Worm (Caenorhabditis elegans) whole organism, mixed stage, embryonic: ENCODE data around the gene Y37D8A.25.
A peak's percentile ranks its signal among the peaks of the same experiment; 100 is the strongest.

Experiments used
- M03D4.4 ChIP-seq: sonication (generic microtip); optimal IDR thresholded peaks from 2 replicates; lab custom pipeline; 2017; ENCODE audit warnings: mild to moderate bottlenecking, missing genetic modification characterization, missing compliant biosample characterization
- bed-3 ChIP-seq: fragments of 200-800 bp; sonication (Bioruptor generic); optimal IDR thresholded peaks from 3 replicates; lab custom pipeline; 2018; ENCODE audit warnings: mild to moderate bottlenecking, missing genetic modification characterization, moderate library complexity, missing compliant biosample characterization
- blmp-1 ChIP-seq: fragments of 150-350 bp; optimal IDR thresholded peaks from 2 replicates; lab custom pipeline; 2014; ENCODE audit warnings: missing biosample characterization, missing genetic modification characterization
- ceh-39 ChIP-seq: fragments of 150-350 bp; optimal IDR thresholded peaks from 2 replicates; lab custom pipeline; 2014; ENCODE audit warnings: missing biosample characterization, missing genetic modification characterization
- ceh-43 ChIP-seq: fragments of 200-800 bp; sonication (Bioruptor generic); optimal IDR thresholded peaks from 2 replicates; lab custom pipeline; 2018; ENCODE audit warnings: mild to moderate bottlenecking, missing genetic modification characterization, moderate library complexity, missing compliant biosample characterization
- ceh-83 ChIP-seq: fragments of 200-800 bp; sonication (Bioruptor generic); optimal IDR thresholded peaks from 2 replicates; lab custom pipeline; 2018; ENCODE audit warnings: mild to moderate bottlenecking, missing genetic modification characterization, missing compliant biosample characterization
- ces-1 ChIP-seq: fragments of 150-350 bp; optimal IDR thresholded peaks from 2 replicates; lab custom pipeline; 2014; ENCODE audit warnings: missing biosample characterization, missing genetic modification reagents, missing genetic modification characterization
- cnd-1 ChIP-seq: fragments of 200-800 bp; sonication (Bioruptor generic); optimal IDR thresholded peaks from 2 replicates; lab custom pipeline; 2018; ENCODE audit warnings: mild to moderate bottlenecking, missing genetic modification characterization, missing compliant biosample characterization
- drap-1 ChIP-seq: fragments of 200-800 bp; sonication (Bioruptor generic); optimal IDR thresholded peaks from 3 replicates; lab custom pipeline; 2018; ENCODE audit warnings: mild to moderate bottlenecking, missing genetic modification characterization, missing compliant biosample characterization
- elt-1 ChIP-seq: sonication (generic microtip); optimal IDR thresholded peaks from 2 replicates; lab custom pipeline; 2017; ENCODE audit warnings: missing genetic modification characterization, mild to moderate bottlenecking, missing compliant biosample characterization, antibody characterized with exemption, moderate library complexity, borderline replicate concordance; ENCODE audit not compliant: insufficient read depth
- flh-1 ChIP-seq: fragments of 200-800 bp; sonication (Bioruptor generic); optimal IDR thresholded peaks from 2 replicates; lab custom pipeline; 2018; ENCODE audit warnings: mild to moderate bottlenecking, missing genetic modification characterization, moderate library complexity, missing compliant biosample characterization
- ham-2 ChIP-seq: fragments of 200-800 bp; sonication (Bioruptor generic); optimal IDR thresholded peaks from 2 replicates; lab custom pipeline; 2018; ENCODE audit warnings: mild to moderate bottlenecking, missing genetic modification characterization, missing compliant biosample characterization
- lin-13 ChIP-seq: fragments of 150-350 bp; optimal IDR thresholded peaks from 2 replicates; lab custom pipeline; 2014; ENCODE audit warnings: missing biosample characterization, missing genetic modification characterization
- mab-5 ChIP-seq: fragments of 150-350 bp; optimal IDR thresholded peaks from 2 replicates; lab custom pipeline; 2014; ENCODE audit warnings: missing biosample characterization, missing genetic modification characterization
- mep-1 ChIP-seq: fragments of 150-350 bp; optimal IDR thresholded peaks from 2 replicates; lab custom pipeline; 2017; ENCODE audit warnings: missing biosample characterization, missing genetic modification reagents, missing genetic modification characterization, inconsistent platforms
- mls-2 ChIP-seq: sonication (generic microtip); optimal IDR thresholded peaks from 2 replicates; lab custom pipeline; 2016; ENCODE audit warnings: mild to moderate bottlenecking, missing genetic modification characterization, moderate library complexity, missing compliant biosample characterization
- nhr-12 ChIP-seq: fragments of 150-350 bp; optimal IDR thresholded peaks from 2 replicates; lab custom pipeline; 2014; ENCODE audit warnings: missing biosample characterization, missing genetic modification characterization
- nhr-2 ChIP-seq: fragments of 150-350 bp; optimal IDR thresholded peaks from 2 replicates; lab custom pipeline; 2014; ENCODE audit warnings: missing biosample characterization, missing genetic modification characterization
- nhr-237 ChIP-seq: fragments of 150-350 bp; optimal IDR thresholded peaks from 2 replicates; lab custom pipeline; 2014; ENCODE audit warnings: missing biosample characterization, missing genetic modification characterization
- nhr-28 ChIP-seq: fragments of 150-350 bp; optimal IDR thresholded peaks from 2 replicates; lab custom pipeline; 2014; ENCODE audit warnings: missing biosample characterization, missing genetic modification characterization
- nhr-76 ChIP-seq: sonication (generic microtip); optimal IDR thresholded peaks from 2 replicates; lab custom pipeline; 2017; ENCODE audit warnings: missing biosample characterization, missing genetic modification characterization
- pha-4 ChIP-seq: fragments of 150-350 bp; optimal IDR thresholded peaks from 2 replicates; lab custom pipeline; 2018; ENCODE audit warnings: missing biosample characterization, missing genetic modification reagents, missing genetic modification characterization
- sem-2 ChIP-seq: fragments of 200-800 bp; sonication (Bioruptor generic); optimal IDR thresholded peaks from 2 replicates; lab custom pipeline; 2018; ENCODE audit warnings: mild to moderate bottlenecking, missing genetic modification characterization, missing compliant biosample characterization
- sptf-1 ChIP-seq: sonication (generic microtip); optimal IDR thresholded peaks from 2 replicates; lab custom pipeline; 2017; ENCODE audit warnings: mild to moderate bottlenecking, missing genetic modification characterization, moderate library complexity, missing compliant biosample characterization
- tbx-8 ChIP-seq: fragments of 200-800 bp; sonication (Bioruptor generic); optimal IDR thresholded peaks from 2 replicates; lab custom pipeline; 2018; ENCODE audit warnings: mild to moderate bottlenecking, missing genetic modification characterization, moderate library complexity, missing compliant biosample characterization
- unc-120 ChIP-seq: sonication (generic microtip); optimal IDR thresholded peaks from 2 replicates; lab custom pipeline; 2017; ENCODE audit warnings: missing genetic modification characterization, missing compliant biosample characterization; ENCODE audit not compliant: poor library complexity, severe bottlenecking
- unc-39 ChIP-seq: fragments of 150-350 bp; optimal IDR thresholded peaks from 2 replicates; lab custom pipeline; 2014; ENCODE audit warnings: missing biosample characterization, missing genetic modification characterization
- unc-62 ChIP-seq: fragments of 150-350 bp; optimal IDR thresholded peaks from 2 replicates; lab custom pipeline; 2014; ENCODE audit warnings: missing biosample characterization, missing genetic modification reagents, missing genetic modification characterization
- zip-8 ChIP-seq: fragments of 150-350 bp; optimal IDR thresholded peaks from 2 replicates; lab custom pipeline; 2014; ENCODE audit warnings: missing biosample characterization, missing genetic modification characterization
- ztf-11 ChIP-seq: fragments of 150-350 bp; optimal IDR thresholded peaks from 2 replicates; lab custom pipeline; 2014; ENCODE audit warnings: missing biosample characterization, missing genetic modification characterization

Gene Y37D8A.25

DNA sequence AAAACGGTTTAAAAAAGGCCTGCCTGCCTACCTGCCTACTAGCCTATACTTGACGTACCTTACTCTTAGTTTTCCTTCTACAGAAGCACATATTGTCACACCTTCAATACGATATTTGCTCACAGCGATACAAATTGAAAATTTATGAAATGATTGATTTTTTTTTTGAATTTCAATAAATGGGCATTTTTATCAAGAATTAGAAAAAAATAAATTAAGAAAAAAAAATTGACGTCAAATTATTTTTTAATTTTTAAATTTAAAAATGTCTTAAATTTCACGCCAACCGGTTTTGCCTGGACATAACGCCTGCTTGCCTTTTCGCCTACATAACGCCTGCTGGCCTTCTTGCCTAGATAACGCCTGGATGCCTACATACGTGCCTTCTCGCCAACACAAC lies 13.3 kb downstream of the Y37D8A.25 start, which contains the start of gene BE10.5:
TSS of gene BE10.5 (minus strand) at position 101 of the 400 bp plus-strand sequence.
- no peak for TF ChIP-seq cnd-1
- TF ChIP-seq tbx-8 (GFP tag; lab: Kevin White, UChicago): no peak
- no peak for TF ChIP-seq mep-1 (tag; lab: Kevin White, UChicago)
- no peak for TF ChIP-seq zip-8
- no peak for TF ChIP-seq mab-5

DNA sequence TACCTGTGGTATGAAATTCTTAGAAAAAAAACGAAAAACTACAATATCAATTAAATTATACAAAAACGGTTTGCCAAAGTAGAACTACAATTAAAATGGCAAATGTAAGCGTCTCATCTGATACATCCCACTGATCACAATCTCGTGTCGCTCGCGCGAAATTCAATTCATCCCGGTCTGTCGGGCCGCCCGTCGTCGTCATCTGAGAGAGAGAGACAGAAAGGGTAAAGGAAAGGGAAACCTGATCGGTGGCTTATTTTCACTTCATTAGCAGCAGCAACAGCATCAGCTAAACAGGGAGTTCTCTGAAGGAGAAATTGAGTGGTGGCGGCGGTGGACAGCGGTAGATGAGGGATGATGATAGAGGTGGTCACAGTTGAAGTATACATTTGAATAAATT lies 19.5 kb downstream of the Y37D8A.25 start:
- TF ChIP-seq sem-2 (GFP tag; lab: Kevin White, UChicago) (no peak), bed-3 (GFP tag; lab: Kevin White, UChicago) (no peak), ceh-43 (GFP tag; lab: Kevin White, UChicago) (no peak), nhr-28 (tag; lab: Kevin White, UChicago) (no peak), unc-39 (tag; lab: Kevin White, UChicago) (no peak), elt-1 (tag; lab: Kevin White, UChicago) (peak; percentile 70), ham-2 (GFP tag; lab: Kevin White, UChicago) (peak; percentile 95), blmp-1 (tag; lab: Kevin White, UChicago) (peak; percentile 96), nhr-2 (tag; lab: Kevin White, UChicago) (no peak), ceh-83 (GFP tag; lab: Kevin White, UChicago) (no peak), nhr-237 (no peak), pha-4 (tag; lab: Kevin White, UChicago) (no peak), ztf-11 (tag; lab: Kevin White, UChicago) (no peak), M03D4.4 (tag; lab: Kevin White, UChicago) (no peak), mls-2 (tag; lab: Kevin White, UChicago) (no peak), drap-1 (GFP tag; lab: Kevin White, UChicago) (no peak)
- TF ChIP-seq, all 35 proteins: peak for 3

ce11 chrIII:12798469-12798868 lies 21.6 kb downstream of the Y37D8A.25 start, which contains the start of gene agmo-1:
Gene agmo-1, minus strand, starts transcription at chrIII:12798569.
- TF ChIP-seq nhr-76 (tag; lab: Kevin White, UChicago) (no peak), pha-4 (tag; lab: Kevin White, UChicago) (no peak), sem-2 (GFP tag; lab: Kevin White, UChicago) (no peak), tbx-8 (GFP tag; lab: Kevin White, UChicago) (no peak), ces-1 (GFP tag; lab: Kevin White, UChicago) (no peak), nhr-237 (no peak), lin-13 (no peak), ceh-39 (tag; lab: Kevin White, UChicago) (no peak), mep-1 (tag; lab: Kevin White, UChicago) (no peak), blmp-1 (tag; lab: Kevin White, UChicago) (no peak), ztf-11 (tag; lab: Kevin White, UChicago) (no peak), unc-62 (GFP tag; lab: Kevin White, UChicago) (no peak), nhr-2 (tag; lab: Kevin White, UChicago) (no peak), drap-1 (GFP tag; lab: Kevin White, UChicago) (no peak), bed-3 (GFP tag; lab: Kevin White, UChicago) (no peak), ham-2 (GFP tag; lab: Kevin White, UChicago) (no peak), nhr-12 (tag; lab: Kevin White, UChicago) (no peak), mls-2 (tag; lab: Kevin White, UChicago) (no peak)

DNA sequence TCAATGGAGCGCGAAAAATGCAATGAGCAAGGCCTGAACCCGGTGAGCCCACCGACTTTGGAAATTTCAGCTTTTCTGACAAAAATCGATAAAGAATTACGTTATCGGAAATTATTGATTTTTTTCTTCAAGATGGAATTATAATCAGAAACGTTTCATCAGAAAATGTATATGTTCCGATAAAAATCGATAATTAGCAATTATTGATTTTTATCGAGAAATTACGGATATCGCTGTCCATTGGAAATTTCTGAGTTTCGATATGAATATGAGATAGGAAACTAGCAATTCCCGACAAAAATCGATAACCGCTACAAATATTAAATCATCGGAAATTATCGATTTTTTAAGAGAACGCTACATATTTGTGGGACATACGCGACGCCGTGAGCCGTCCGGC lies 25.9 kb downstream of the Y37D8A.25 start:
- TF ChIP-seq pha-4 (tag; lab: Kevin White, UChicago) (no peak), sptf-1 (tag; lab: Kevin White, UChicago) (no peak), ham-2 (GFP tag; lab: Kevin White, UChicago) (no peak), sem-2 (GFP tag; lab: Kevin White, UChicago) (no peak), nhr-28 (tag; lab: Kevin White, UChicago) (no peak), mep-1 (tag; lab: Kevin White, UChicago) (no peak), flh-1 (GFP tag; lab: Kevin White, UChicago) (no peak), lin-13 (no peak), unc-39 (tag; lab: Kevin White, UChicago) (no peak), ces-1 (GFP tag; lab: Kevin White, UChicago) (no peak), bed-3 (GFP tag; lab: Kevin White, UChicago) (no peak), elt-1 (tag; lab: Kevin White, UChicago) (no peak), unc-62 (GFP tag; lab: Kevin White, UChicago) (no peak), unc-120 (tag; lab: Kevin White, UChicago) (no peak)
